Worm (Caenorhabditis elegans) whole organism, mixed stage, embryonic: ENCODE measurements around the gene ZC239.22.

Experiments
- blmp-1 ChIP-seq: fragments of 150-350 bp; optimal IDR thresholded peaks from 2 replicates; lab custom pipeline; 2014; ENCODE audit warnings: missing biosample characterization, missing genetic modification characterization
- lin-13 ChIP-seq: fragments of 150-350 bp; optimal IDR thresholded peaks from 2 replicates; lab custom pipeline; 2014; ENCODE audit warnings: missing biosample characterization, missing genetic modification characterization
- ztf-11 ChIP-seq: fragments of 150-350 bp; optimal IDR thresholded peaks from 2 replicates; lab custom pipeline; 2014; ENCODE audit warnings: missing biosample characterization, missing genetic modification characterization

DNA sequence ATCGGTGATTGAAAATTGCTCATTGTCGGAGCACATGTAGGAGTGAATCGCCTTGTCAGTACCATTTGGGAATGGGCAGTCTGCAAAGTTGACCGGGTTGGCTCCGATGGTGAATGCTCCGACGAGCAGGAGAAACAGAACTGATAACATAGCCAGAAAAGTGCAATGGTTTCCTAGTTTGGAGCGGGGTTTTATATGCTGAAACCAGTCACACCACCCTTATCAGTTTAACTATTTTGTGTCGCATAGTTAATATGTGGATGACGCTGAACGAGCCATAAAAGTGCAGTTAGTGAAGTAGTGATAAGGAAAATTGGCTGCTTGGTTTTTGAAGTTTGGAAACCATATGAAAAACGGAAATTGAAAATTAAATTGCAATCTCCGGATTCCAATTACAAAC, 25.2 kb upstream of the ZC239.22 start, which contains the start of gene C17F4.7:
- TF ChIP-seq ztf-11 (tag; lab: Kevin White, UChicago) (no peak), lin-13 (tag; lab: Kevin White, UChicago) (no peak), blmp-1 (tag; lab: Kevin White, UChicago) (no peak)
